Worm (Caenorhabditis elegans) whole organism, L2 larva: ENCODE measurements around the gene C06E4.1.

Experiments used
- ceh-82 ChIP-seq: fragments of 150-350 bp; optimal IDR thresholded peaks from 2 replicates; lab custom pipeline; 2014; ENCODE audit warnings: missing biosample characterization, missing genetic modification characterization
- fos-1 ChIP-seq: fragments of 150-350 bp; optimal IDR thresholded peaks from 2 replicates; lab custom pipeline; 2014; ENCODE audit warnings: missing biosample characterization, missing genetic modification characterization
- nhr-11 ChIP-seq: fragments of 150-350 bp; optimal IDR thresholded peaks from 2 replicates; lab custom pipeline; 2014; ENCODE audit warnings: missing biosample characterization, missing genetic modification characterization
- nhr-12 ChIP-seq: fragments of 150-350 bp; optimal IDR thresholded peaks from 2 replicates; lab custom pipeline; 2014; ENCODE audit warnings: missing biosample characterization, missing genetic modification characterization
- nhr-21 ChIP-seq: fragments of 150-350 bp; optimal IDR thresholded peaks from 2 replicates; lab custom pipeline; 2014; ENCODE audit warnings: missing biosample characterization, missing genetic modification characterization
- nhr-25 ChIP-seq: fragments of 150-350 bp; sonication (generic microtip); optimal IDR thresholded peaks from 3 replicates; lab custom pipeline; 2014; ENCODE audit warnings: missing biosample characterization, missing genetic modification characterization
- nhr-77 ChIP-seq: fragments of 150-350 bp; optimal IDR thresholded peaks from 2 replicates; lab custom pipeline; 2014; ENCODE audit warnings: missing biosample characterization, missing genetic modification characterization
- snpc-4 ChIP-seq: fragments of 150-350 bp; optimal IDR thresholded peaks from 2 replicates; lab custom pipeline; 2014; ENCODE audit warnings: missing biosample characterization, missing genetic modification characterization

DNA sequence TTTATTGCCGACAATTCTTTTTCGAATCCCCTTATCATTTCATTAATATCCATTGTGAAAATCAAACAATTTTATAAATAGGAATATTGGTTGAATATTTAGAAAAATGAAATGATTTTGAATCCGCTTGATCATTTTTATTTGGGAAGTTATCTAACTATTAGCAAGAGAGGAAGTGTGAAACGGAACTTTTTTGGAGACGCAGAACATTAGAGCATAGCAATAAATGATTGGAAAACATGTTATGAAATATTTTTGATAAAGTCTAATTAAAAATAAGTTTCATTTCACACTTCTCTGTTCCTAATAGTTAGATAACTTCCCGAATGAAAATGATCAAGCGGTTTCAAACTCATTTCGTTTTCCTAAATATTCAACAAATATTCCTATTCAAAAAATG lies 4.4 kb downstream of the C06E4.1 start, which contains the start of gene F42C5.3:
- TF ChIP-seq nhr-12 (no peak), nhr-25 (tag; lab: Kevin White, UChicago) (no peak), nhr-11 (tag; lab: Kevin White, UChicago) (no peak), snpc-4 (no peak), ceh-82 (tag; lab: Kevin White, UChicago) (no peak), nhr-77 (no peak), fos-1 (tag; lab: Kevin White, UChicago) (no peak), nhr-21 (no peak)
